Fruit fly (Drosophila melanogaster) whole organism, embryonic: ENCODE data around the gene CG6733.

Experiments used
- Adf1 ChIP-seq: fragments of 200-800 bp; sonication (Bioruptor generic); IDR thresholded peaks from 2 replicates; pipeline ENCODE4 v1.3.6; 2022; ENCODE audit warnings: missing biosample characterization, missing genetic modification characterization
- CG2199 ChIP-seq: fragments of 200-800 bp; sonication (Bioruptor generic); IDR thresholded peaks from 3 replicates; pipeline ENCODE4 v1.3.6; 2022; ENCODE audit warnings: missing biosample characterization, missing genetic modification characterization
- CG3065 ChIP-seq: fragments of 200-800 bp; sonication (Bioruptor generic); optimal IDR thresholded peaks from 2 replicates; lab custom pipeline; 2016; ENCODE audit warnings: missing biosample characterization, missing genetic modification characterization
- CG9876 ChIP-seq: fragments of 200-800 bp; sonication (Bioruptor generic); optimal IDR thresholded peaks from 2 replicates; lab custom pipeline; 2016; ENCODE audit warnings: missing biosample characterization, missing genetic modification characterization
- Ets97D ChIP-seq: fragments of 200-800 bp; sonication (Bioruptor generic); optimal IDR thresholded peaks from 3 replicates; lab custom pipeline; 2016; ENCODE audit warnings: missing biosample characterization, missing genetic modification characterization

- TF ChIP-seq CG3065 (GFP tag; lab: Kevin White, UChicago) (no peak), CG2199 (GFP tag; lab: Robert Waterston, UW) (no peak), Adf1 (no peak), Ets97D (GFP tag; lab: Kevin White, UChicago) (no peak), CG9876 (GFP tag; lab: Kevin White, UChicago) (no peak)
Observed at dm6 chr3R:23056753-23057152, 40.8 kb upstream of the CG6733 start.
